Worm (Caenorhabditis elegans): ENCODE measurements around the gene clc-7.

Gene clc-7

DNA sequence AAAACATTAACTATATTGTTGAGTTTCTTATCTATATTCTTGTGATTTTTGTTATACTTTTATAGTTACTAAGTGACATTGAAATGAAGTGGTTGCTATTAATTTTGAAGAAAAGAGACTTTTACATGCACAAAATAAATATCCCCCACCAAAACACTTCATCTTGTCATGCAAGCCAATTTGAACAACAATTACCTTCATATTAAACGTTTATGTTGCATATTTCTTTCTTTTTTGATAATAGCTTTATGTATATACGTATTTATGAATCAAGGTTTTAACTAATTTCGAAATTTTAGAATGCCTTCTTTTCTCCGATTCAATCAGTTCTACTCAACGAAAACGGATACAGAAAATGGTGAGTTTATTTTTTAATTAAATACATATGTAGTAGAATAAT is at the start of gene clc-7:
TSS of gene clc-7 (plus strand) at position 301 of the 400 bp plus-strand sequence.
- TF ChIP-seq ztf-11 (tag; optimal IDR thresholded peaks at IDR 0.05) (no peak), zip-8 (tag; optimal IDR thresholded peaks at IDR 0.05) (no peak), ceh-83 (GFP tag; optimal IDR thresholded peaks at IDR 0.05) (no peak), unc-62 (GFP tag; optimal IDR thresholded peaks at IDR 0.05) (no peak)

- TF ChIP-seq unc-62 (GFP tag; optimal IDR thresholded peaks at IDR 0.05) (no peak), drap-1 (GFP tag; optimal IDR thresholded peaks at IDR 0.05) (no peak), ceh-43 (GFP tag; optimal IDR thresholded peaks at IDR 0.05) (no peak), nhr-76 (tag; optimal IDR thresholded peaks at IDR 0.05) (no peak), lsy-2 (tag; optimal IDR thresholded peaks at IDR 0.05) (no peak), cnd-1 (tag; optimal IDR thresholded peaks at IDR 0.05) (no peak), elt-3 (tag; optimal IDR thresholded peaks at IDR 0.05) (no peak), snpc-4 (tag; optimal IDR thresholded peaks at IDR 0.05) (no peak), nhr-2 (tag; optimal IDR thresholded peaks at IDR 0.05) (no peak), ztf-11 (tag; optimal IDR thresholded peaks at IDR 0.05) (no peak), unc-39 (tag; optimal IDR thresholded peaks at IDR 0.05) (no peak), lin-13 (tag; optimal IDR thresholded peaks at IDR 0.05) (no peak)
These were observed 46.9 kb upstream of the clc-7 start, which contains the start of gene ZC449.2 for ce11 chrX:5020996-5021395. Gene ZC449.2, plus strand, starts transcription at chrX:5021285.

ce11 chrX:5022682-5023081 is 45.2 kb upstream of the clc-7 start:
- TF ChIP-seq elt-3 (tag; optimal IDR thresholded peaks at IDR 0.05) (no peak), zip-8 (tag; optimal IDR thresholded peaks at IDR 0.05) (no peak), M03D4.4 (tag; optimal IDR thresholded peaks at IDR 0.05) (peak; percentile 80), nhr-2 (tag; optimal IDR thresholded peaks at IDR 0.05) (no peak), ceh-43 (GFP tag; optimal IDR thresholded peaks at IDR 0.05) (peak; percentile 42), bed-3 (GFP tag; optimal IDR thresholded peaks at IDR 0.05) (peak; percentile 28), hlh-1 (tag; optimal IDR thresholded peaks at IDR 0.05) (no peak), nhr-28 (tag; optimal IDR thresholded peaks at IDR 0.05) (no peak), lin-13 (tag; optimal IDR thresholded peaks at IDR 0.05) (no peak), unc-120 (tag; optimal IDR thresholded peaks at IDR 0.05; ENCODE audit: poor library complexity, severe bottlenecking) (peak; percentile 36), unc-62 (GFP tag; optimal IDR thresholded peaks at IDR 0.05) (no peak), drap-1 (GFP tag; optimal IDR thresholded peaks at IDR 0.05) (peak; percentile 67), lsy-2 (tag; optimal IDR thresholded peaks at IDR 0.05) (no peak), mls-2 (tag; optimal IDR thresholded peaks at IDR 0.05) (peak; percentile 58), ztf-11 (tag; optimal IDR thresholded peaks at IDR 0.05) (no peak), cnd-1 (tag; optimal IDR thresholded peaks at IDR 0.05) (peak; percentile 72), sem-2 (GFP tag; optimal IDR thresholded peaks at IDR 0.05) (peak; percentile 67), lin-32 (GFP tag; optimal IDR thresholded peaks at IDR 0.05) (peak; percentile 26), tbx-8 (GFP tag; optimal IDR thresholded peaks at IDR 0.05) (peak; percentile 60), nhr-12 (tag; optimal IDR thresholded peaks at IDR 0.05) (no peak), blmp-1 (tag; optimal IDR thresholded peaks at IDR 0.05) (no peak), snpc-4 (tag; optimal IDR thresholded peaks at IDR 0.05) (no peak), pha-4 (tag; optimal IDR thresholded peaks at IDR 0.05) (no peak), ceh-39 (tag; optimal IDR thresholded peaks at IDR 0.05) (no peak), elt-1 (tag; optimal IDR thresholded peaks at IDR 0.05; ENCODE audit: borderline replicate concordance, insufficient read depth) (no peak), mep-1 (tag; optimal IDR thresholded peaks at IDR 0.05) (no peak), nhr-76 (tag; optimal IDR thresholded peaks at IDR 0.05) (no peak), ces-1 (GFP tag; optimal IDR thresholded peaks at IDR 0.05) (no peak), sptf-1 (tag; optimal IDR thresholded peaks at IDR 0.05) (peak; percentile 84), nhr-237 (tag; optimal IDR thresholded peaks at IDR 0.05) (no peak), unc-39 (tag; optimal IDR thresholded peaks at IDR 0.05) (no peak), mab-5 (tag; optimal IDR thresholded peaks at IDR 0.05) (no peak), ceh-83 (GFP tag; optimal IDR thresholded peaks at IDR 0.05) (peak; percentile 77), ham-2 (GFP tag; optimal IDR thresholded peaks at IDR 0.05) (peak; percentile 36), flh-1 (GFP tag; optimal IDR thresholded peaks at IDR 0.05) (no peak)

- TF ChIP-seq flh-1 (GFP tag; optimal IDR thresholded peaks at IDR 0.05) (no peak), ceh-43 (GFP tag; optimal IDR thresholded peaks at IDR 0.05) (no peak), elt-1 (tag; optimal IDR thresholded peaks at IDR 0.05; ENCODE audit: borderline replicate concordance, insufficient read depth) (no peak), ceh-83 (GFP tag; optimal IDR thresholded peaks at IDR 0.05) (no peak), ham-2 (GFP tag; optimal IDR thresholded peaks at IDR 0.05) (peak; percentile 51), unc-62 (GFP tag; optimal IDR thresholded peaks at IDR 0.05) (no peak)
These were observed 43.6 kb upstream of the clc-7 start, which contains the start of gene ZC449.1 for ce11 chrX:5024300-5024699. Gene ZC449.1, plus strand, starts transcription at chrX:5024420.

Data from whole organism, mixed stage, embryonic.